Worm (Caenorhabditis elegans) whole organism, L4 larva: ENCODE results near the gene acl-1.

Experiments
- jun-1 ChIP-seq: fragments of 150-350 bp; optimal IDR thresholded peaks from 2 replicates; lab custom pipeline; 2014; ENCODE audit warnings: missing biosample characterization, missing genetic modification reagents, missing genetic modification characterization
- nhr-111 ChIP-seq: fragments of 200-800 bp; sonication (Bioruptor generic); optimal IDR thresholded peaks from 2 replicates; lab custom pipeline; 2018; ENCODE audit warnings: mild to moderate bottlenecking, missing genetic modification characterization, missing compliant biosample characterization
- tra-1 ChIP-seq: fragments of 200-800 bp; sonication (Bioruptor generic); IDR thresholded peaks from 2 replicates; pipeline ENCODE4 v1.3.6; 2022; ENCODE audit warnings: missing genetic modification reagents, missing genetic modification characterization, missing compliant biosample characterization
- ztf-7 ChIP-seq: fragments of 150-350 bp; optimal IDR thresholded peaks from 2 replicates; lab custom pipeline; 2014; ENCODE audit warnings: missing biosample characterization, missing genetic modification characterization

DNA sequence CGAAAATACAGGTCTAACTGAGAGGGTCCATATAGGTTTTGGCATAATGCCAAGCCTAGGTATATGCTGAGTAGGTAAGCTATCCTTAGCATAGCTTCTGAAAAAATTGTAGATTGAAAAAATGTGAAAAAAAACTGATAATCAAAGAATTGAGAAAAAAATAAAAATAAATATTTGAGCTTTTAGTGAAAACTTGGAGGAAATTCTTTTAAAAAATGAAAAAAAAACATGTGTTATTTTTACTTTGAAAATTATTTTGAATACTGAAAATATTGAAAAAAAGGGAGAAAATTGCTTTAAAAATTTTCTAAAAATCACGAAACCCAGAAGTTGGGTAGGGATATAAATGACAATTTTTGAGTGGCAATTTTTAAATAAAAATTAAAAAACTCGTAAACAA lies 37.8 kb downstream of the acl-1 start, which contains the start of gene F53H4.3:
- TF ChIP-seq ztf-7 (tag; lab: Kevin White, UChicago) (no peak), tra-1 (GFP tag; lab: Robert Waterston, UW) (no peak), jun-1 (tag; lab: Kevin White, UChicago) (no peak), nhr-111 (GFP tag; lab: Kevin White, UChicago) (no peak)
